Fruit fly (Drosophila melanogaster): ENCODE data around the gene CG5961.

- TF ChIP-seq CG7045 (GFP tag; optimal IDR thresholded peaks at IDR 0.05), result peak; percentile 38
- no peak for TF ChIP-seq Hr96 (GFP tag; optimal IDR thresholded peaks at IDR 0.05)
- peak; percentile 10 for TF ChIP-seq Crg-1 (GFP tag; optimal IDR thresholded peaks at IDR 0.05)
- TF ChIP-seq bab1 (GFP tag; optimal IDR thresholded peaks at IDR 0.05), result peak; percentile 67
- TF ChIP-seq Mnt (GFP tag; optimal IDR thresholded peaks at IDR 0.05), result peak; percentile 51
Observed at dm6 chr3R:12433764-12434163, 26.3 kb downstream of the CG5961 start, which contains the start of the genes Aos1 and Srlp.

Data from whole organism, adult.